Worm (Caenorhabditis elegans) whole organism, late embryonic: Measurements from ENCODE around the gene R12C12.7.
"Not testable (repeated sequence)": the region's sequence is repeated elsewhere in the genome, so short reads cannot be mapped to it uniquely, and the experiment has no call there.

Experiments
- K02D7.2 ChIP-seq: sonication (generic microtip); optimal IDR thresholded peaks from 2 replicates; lab custom pipeline; 2017; ENCODE audit warnings: mild to moderate bottlenecking, missing genetic modification characterization, missing compliant biosample characterization
- T23F11.4 ChIP-seq: fragments of 200-800 bp; sonication (Bioruptor generic); optimal IDR thresholded peaks from 2 replicates; lab custom pipeline; 2018; ENCODE audit warnings: mild to moderate bottlenecking, missing genetic modification characterization, missing compliant biosample characterization
- ceh-14 ChIP-seq: sonication (generic microtip); optimal IDR thresholded peaks from 2 replicates; lab custom pipeline; 2016; ENCODE audit warnings: missing genotype, missing genetic modification characterization, missing compliant biosample characterization
- ceh-19 ChIP-seq: fragments of 200-800 bp; sonication (Bioruptor generic); optimal IDR thresholded peaks from 2 replicates; lab custom pipeline; 2018; ENCODE audit warnings: mild to moderate bottlenecking, missing genetic modification characterization, missing compliant biosample characterization
- che-1 ChIP-seq: sonication (generic microtip); optimal IDR thresholded peaks from 2 replicates; lab custom pipeline; 2016; ENCODE audit warnings: mild to moderate bottlenecking, missing genetic modification characterization, missing compliant biosample characterization
- dmd-4 ChIP-seq: sonication (generic microtip); optimal IDR thresholded peaks from 2 replicates; lab custom pipeline; 2016; ENCODE audit warnings: borderline replicate concordance, missing genetic modification characterization, missing compliant biosample characterization
- elt-4 ChIP-seq: sonication (generic microtip); optimal IDR thresholded peaks from 2 replicates; lab custom pipeline; 2016; ENCODE audit warnings: missing genetic modification characterization, missing compliant biosample characterization
- eyg-1 ChIP-seq: sonication (generic microtip); optimal IDR thresholded peaks from 2 replicates; lab custom pipeline; 2016; ENCODE audit warnings: missing genotype, missing genetic modification characterization, missing compliant biosample characterization
- fkh-6 ChIP-seq: sonication (generic microtip); optimal IDR thresholded peaks from 2 replicates; lab custom pipeline; 2016; ENCODE audit warnings: missing genetic modification characterization, missing compliant biosample characterization
- gmeb-2 ChIP-seq: sonication (generic microtip); optimal IDR thresholded peaks from 2 replicates; lab custom pipeline; 2016; ENCODE audit warnings: missing genetic modification characterization, inconsistent platforms, missing compliant biosample characterization
- hlh-13 ChIP-seq: fragments of 200-800 bp; sonication (Bioruptor generic); optimal IDR thresholded peaks from 2 replicates; lab custom pipeline; 2018; ENCODE audit warnings: mild to moderate bottlenecking, missing genetic modification characterization, missing compliant biosample characterization
- hlh-6 ChIP-seq: sonication (generic microtip); optimal IDR thresholded peaks from 2 replicates; lab custom pipeline; 2016; ENCODE audit warnings: missing genotype, missing genetic modification characterization, missing compliant biosample characterization
- hlh-8 ChIP-seq: sonication (generic microtip); optimal IDR thresholded peaks from 2 replicates; lab custom pipeline; 2016; ENCODE audit warnings: missing genotype, missing genetic modification characterization, missing compliant biosample characterization
- lim-6 ChIP-seq: sonication (generic microtip); optimal IDR thresholded peaks from 2 replicates; lab custom pipeline; 2016; ENCODE audit warnings: missing genetic modification characterization, missing compliant biosample characterization
- lin-11 ChIP-seq: fragments of 200-800 bp; sonication (Bioruptor generic); optimal IDR thresholded peaks from 2 replicates; lab custom pipeline; 2018; ENCODE audit warnings: mild to moderate bottlenecking, missing genetic modification characterization, missing compliant biosample characterization
- nfya-1 ChIP-seq: sonication (generic microtip); optimal IDR thresholded peaks from 2 replicates; lab custom pipeline; 2017; ENCODE audit warnings: missing genetic modification characterization, mild to moderate bottlenecking, missing compliant biosample characterization, antibody characterized with exemption, moderate library complexity
- npax-4 ChIP-seq: sonication (generic microtip); optimal IDR thresholded peaks from 2 replicates; lab custom pipeline; 2016; ENCODE audit warnings: missing genetic modification characterization, missing compliant biosample characterization
- pag-3 ChIP-seq: sonication (generic microtip); optimal IDR thresholded peaks from 2 replicates; lab custom pipeline; 2016; ENCODE audit warnings: missing compliant biosample characterization, missing genetic modification characterization, borderline replicate concordance
- pat-9 ChIP-seq: fragments of 200-800 bp; sonication (Bioruptor generic); optimal IDR thresholded peaks from 2 replicates; lab custom pipeline; 2018; ENCODE audit warnings: mild to moderate bottlenecking, missing genetic modification characterization, moderate library complexity, missing compliant biosample characterization
- pros-1 ChIP-seq: fragments of 150-350 bp; optimal IDR thresholded peaks from 2 replicates; lab custom pipeline; 2014; ENCODE audit warnings: missing biosample characterization, missing genetic modification reagents, missing genetic modification characterization
- unc-42 ChIP-seq: sonication (generic microtip); optimal IDR thresholded peaks from 2 replicates; lab custom pipeline; 2016; ENCODE audit warnings: missing genotype, missing genetic modification characterization, missing compliant biosample characterization

R12C12.7 gene

ce11 chrII:6016410-6016809 lies 39.4 kb downstream of the R12C12.7 start, which contains the start of gene ZK84.5:
TSS of gene ZK84.5 (minus strand) at chrII:6016510.
- TF ChIP-seq dmd-4 (tag; lab: Kevin White, UChicago) (no peak), K02D7.2 (tag; lab: Kevin White, UChicago) (no peak), gmeb-2 (no peak), hlh-6 (tag; lab: Kevin White, UChicago) (no peak)

- not testable (repeated sequence) for TF ChIP-seq ceh-19 (GFP tag; lab: Kevin White, UChicago); nfya-1 (tag; lab: Kevin White, UChicago); K02D7.2 (tag; lab: Kevin White, UChicago)
Measured at ce11 chrII:6014057-6014456, 41.7 kb downstream of the R12C12.7 start, which contains the start of gene ZK84.2. TSS of gene ZK84.2 (plus strand) at chrII:6014357.

- TF ChIP-seq hlh-13 (GFP tag; lab: Kevin White, UChicago) (no peak), eyg-1 (tag; lab: Kevin White, UChicago) (no peak), unc-42 (tag; lab: Kevin White, UChicago) (no peak), hlh-8 (tag; lab: Kevin White, UChicago) (no peak), che-1 (no peak), elt-4 (tag; lab: Kevin White, UChicago) (no peak), ceh-14 (tag; lab: Kevin White, UChicago) (no peak), K02D7.2 (tag; lab: Kevin White, UChicago) (no peak), T23F11.4 (GFP tag; lab: Kevin White, UChicago) (no peak), pat-9 (tag; lab: Kevin White, UChicago) (no peak), pros-1 (no peak), lin-11 (tag; lab: Kevin White, UChicago) (no peak), pag-3 (tag; lab: Kevin White, UChicago) (no peak), dmd-4 (tag; lab: Kevin White, UChicago) (no peak)
Measured at ce11 chrII:6010544-6010943, 45.2 kb downstream of the R12C12.7 start, which contains the start of gene ins-20. TSS of gene ins-20 (plus strand) at chrII:6010844.

ce11 chrII:6008887-6009286 lies 46.9 kb downstream of the R12C12.7 start, which contains the start of gene ZK84.4:
TSS of gene ZK84.4 (minus strand) at chrII:6008987.
- not testable (repeated sequence) for TF ChIP-seq npax-4; lim-6 (tag; lab: Kevin White, UChicago); fkh-6 (tag; lab: Kevin White, UChicago)
